Fruit fly (Drosophila melanogaster): ENCODE data around the gene Gr93a.

Gene Gr93a

DNA sequence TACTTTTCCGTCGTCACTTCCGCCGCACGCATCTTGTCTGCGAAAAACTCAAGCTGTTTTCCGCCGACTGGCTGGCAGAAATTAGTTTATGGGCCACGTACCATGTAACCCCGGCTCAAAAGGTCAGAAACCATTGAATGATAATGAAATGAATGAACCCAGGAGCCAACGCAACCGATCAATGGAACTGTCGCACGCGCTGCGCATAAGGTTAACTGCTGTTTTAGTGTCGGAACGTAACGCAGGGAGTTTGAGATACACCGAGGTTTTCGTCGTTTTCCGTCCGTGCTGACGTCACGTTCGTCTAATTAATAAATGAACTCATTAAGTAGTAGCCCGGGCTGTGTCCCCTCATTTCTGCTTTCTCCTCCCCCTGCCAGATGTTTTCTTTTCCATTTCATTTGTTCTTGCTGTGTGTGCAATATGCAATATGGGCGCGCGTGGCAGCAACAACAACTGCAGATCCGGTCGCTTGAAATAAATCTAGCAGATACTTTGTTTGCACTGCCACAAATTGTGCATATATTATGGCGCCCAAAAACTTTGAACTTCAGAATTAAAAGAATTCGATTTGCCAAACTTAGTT, 26.1 kb downstream of the Gr93a start:
- TF ChIP-seq CG9705 (GFP tag; optimal IDR thresholded peaks at IDR 0.05) (no peak), Sp1 (GFP tag; optimal IDR thresholded peaks at IDR 0.05) (no peak), dsf (GFP tag; optimal IDR thresholded peaks at IDR 0.05; ENCODE audit: borderline replicate concordance) (no peak)

dm6 chr3R:21859509-21859908, 27.2 kb downstream of the Gr93a start:
- peak; percentile 84 for TF ChIP-seq dmrt93B (GFP tag; optimal IDR thresholded peaks at IDR 0.05)
- peak; percentile 96 for TF ChIP-seq h (GFP tag; optimal IDR thresholded peaks at IDR 0.05)
- peak; percentile 95 for TF ChIP-seq Sp1 (GFP tag; optimal IDR thresholded peaks at IDR 0.05)
- no peak for TF ChIP-seq Myc (optimal IDR thresholded peaks at IDR 0.05)
- TF ChIP-seq Mio (GFP tag; optimal IDR thresholded peaks at IDR 0.05): peak; percentile 12
- TF ChIP-seq woc (GFP tag; optimal IDR thresholded peaks at IDR 0.05): peak; percentile 89
- TF ChIP-seq Abd-B (GFP tag; optimal IDR thresholded peaks at IDR 0.05): no peak
- no peak for TF ChIP-seq Hr78 (GFP tag; optimal IDR thresholded peaks at IDR 0.05)
- peak; percentile 95 for TF ChIP-seq HLH106 (tag; optimal IDR thresholded peaks at IDR 0.05)
- TF ChIP-seq foxo (GFP tag; optimal IDR thresholded peaks at IDR 0.05): peak in 1 of 2 experiments; percentile 96
- TF ChIP-seq sage (GFP tag; optimal IDR thresholded peaks at IDR 0.05): peak; percentile 86
- no peak for TF ChIP-seq jim (GFP tag; optimal IDR thresholded peaks at IDR 0.05)
- TF ChIP-seq ey (GFP tag; optimal IDR thresholded peaks at IDR 0.05): peak; percentile 95
- TF ChIP-seq brk (GFP tag; optimal IDR thresholded peaks at IDR 0.05): peak; percentile 85
- TF ChIP-seq Dif (GFP tag; optimal IDR thresholded peaks at IDR 0.05; ENCODE audit: partially characterized antibody): no peak
- TF ChIP-seq GATAd (GFP tag; optimal IDR thresholded peaks at IDR 0.05): peak; percentile 1
- peak; percentile 91 for TF ChIP-seq Hnf4 (GFP tag; optimal IDR thresholded peaks at IDR 0.05)
- peak; percentile 70 for TF ChIP-seq Rel (GFP tag; optimal IDR thresholded peaks at IDR 0.05)
- peak; percentile 75 for TF ChIP-seq Rel (tag; optimal IDR thresholded peaks at IDR 0.05)
- TF ChIP-seq dl (GFP tag; optimal IDR thresholded peaks at IDR 0.05; ENCODE audit: insufficient read depth in 1 of 2, partially characterized antibody in 2 of 2): no peak
- TF ChIP-seq Jra (GFP tag; optimal IDR thresholded peaks at IDR 0.05): peak; percentile 85
- no peak for TF ChIP-seq pan (optimal IDR thresholded peaks at IDR 0.05)
- TF ChIP-seq N (GFP tag; optimal IDR thresholded peaks at IDR 0.05): no peak
- peak; percentile 8 for TF ChIP-seq CrebA (GFP tag; optimal IDR thresholded peaks at IDR 0.05; ENCODE audit: borderline replicate concordance)
- TF ChIP-seq dsf (GFP tag; optimal IDR thresholded peaks at IDR 0.05; ENCODE audit: borderline replicate concordance): peak; percentile 76
- peak; percentile 92 for TF ChIP-seq rgr (GFP tag; optimal IDR thresholded peaks at IDR 0.05)
- no peak for TF ChIP-seq Hr83 (GFP tag; optimal IDR thresholded peaks at IDR 0.05; ENCODE audit: poor library complexity, severe bottlenecking)
- TF ChIP-seq Vsx2 (GFP tag; optimal IDR thresholded peaks at IDR 0.05; ENCODE audit: partially characterized antibody): no peak
- no peak for TF ChIP-seq usp (GFP tag; optimal IDR thresholded peaks at IDR 0.05)
- peak; percentile 5 for TF ChIP-seq sv (GFP tag; optimal IDR thresholded peaks at IDR 0.05)
- no peak for TF ChIP-seq lola (GFP tag; optimal IDR thresholded peaks at IDR 0.05)
- TF ChIP-seq Dfd (GFP tag; optimal IDR thresholded peaks at IDR 0.05): no peak
- peak; percentile 92 for TF ChIP-seq OdsH (GFP tag; optimal IDR thresholded peaks at IDR 0.05)
- peak; percentile 94 for TF ChIP-seq psq (GFP tag; optimal IDR thresholded peaks at IDR 0.05)
- peak; percentile 97 for TF ChIP-seq fru (GFP tag; optimal IDR thresholded peaks at IDR 0.05)
- peak; percentile 95 for TF ChIP-seq br (GFP tag; optimal IDR thresholded peaks at IDR 0.05)
- TF ChIP-seq CG9705 (GFP tag; optimal IDR thresholded peaks at IDR 0.05): peak; percentile 85
- peak; percentile 83 for TF ChIP-seq tai (GFP tag; optimal IDR thresholded peaks at IDR 0.05)
- TF ChIP-seq CG32264 (GFP tag; optimal IDR thresholded peaks at IDR 0.05): peak; percentile 68
